Fruit fly (Drosophila melanogaster) Kc167 (cell line): ENCODE results near the gene Elp3.

Experiments
- Myc ChIP-seq: fragments of >200 bp; optimal IDR thresholded peaks from 2 replicates; lab custom pipeline; 2017; ENCODE audit warnings: missing external identifiers
- h ChIP-seq: fragments of >200 bp; optimal IDR thresholded peaks from 3 replicates; lab custom pipeline; 2018; ENCODE audit warnings: missing external identifiers

DNA sequence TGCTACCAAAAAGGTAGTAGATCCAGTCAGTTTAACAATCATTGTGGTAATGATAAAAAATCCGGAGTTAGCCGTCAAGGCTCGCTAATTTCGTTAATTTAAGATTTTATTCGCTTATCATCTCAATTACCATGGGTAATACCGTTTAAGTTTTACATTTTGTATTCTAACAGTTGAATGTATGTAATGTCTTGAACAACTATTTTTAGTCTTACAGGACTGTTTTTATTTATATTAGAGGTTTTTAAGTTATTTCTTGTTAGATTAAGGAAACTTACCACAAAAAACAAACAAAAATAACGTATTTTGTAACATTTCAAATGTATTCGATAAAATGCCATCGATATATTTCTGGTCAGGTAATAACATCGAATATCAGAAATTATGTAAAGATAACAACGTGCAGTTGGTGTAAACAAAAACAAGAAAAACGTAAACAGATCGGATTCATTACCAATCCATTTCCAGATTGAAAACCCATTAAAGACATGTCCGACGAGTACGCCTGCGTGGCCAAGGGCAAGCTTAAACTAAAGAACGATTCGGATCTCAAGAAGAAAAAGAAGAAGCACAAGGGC, 2.4 kb upstream of the Elp3 start, which contains the start of the genes Sfp24F and CG15432:
- TF ChIP-seq h, result no peak
- no peak for TF ChIP-seq Myc (lab: Kevin White, UChicago)
